Worm (Caenorhabditis elegans): ENCODE measurements around the gene gpb-1.

ce11 chrII:11722164-11722563 is 26.2 kb downstream of the gpb-1 start:
- TF ChIP-seq nhr-20 (tag; optimal IDR thresholded peaks at IDR 0.05), result no peak
- no peak for TF ChIP-seq nhr-84 (tag; optimal IDR thresholded peaks at IDR 0.05)
- TF ChIP-seq mep-1 (tag; optimal IDR thresholded peaks at IDR 0.05), result no peak
- no peak for TF ChIP-seq unc-62 (GFP tag; optimal IDR thresholded peaks at IDR 0.05)

Data from whole organism, L1 larva.